Worm (Caenorhabditis elegans) whole organism, young adult: Measurements from ENCODE around the gene acc-2.

Source experiments
- B0019.2 ChIP-seq: fragments of 200-800 bp; sonication (Bioruptor generic); conservative IDR thresholded peaks from 2 replicates; pipeline ENCODE4 v1.3.6; 2022; ENCODE audit warnings: missing genetic modification reagents, missing genetic modification characterization, missing compliant biosample characterization
- B0035.1 ChIP-seq: sonication (generic microtip); optimal IDR thresholded peaks from 2 replicates; lab custom pipeline; 2016; ENCODE audit warnings: missing genetic modification characterization, mild to moderate bottlenecking, missing compliant biosample characterization, missing genotype, missing genetic modification reagents
- B0336.3 ChIP-seq: fragments of 200-800 bp; sonication (Bioruptor generic); IDR thresholded peaks from 2 replicates; pipeline ENCODE4 v1.3.6; 2022; ENCODE audit warnings: missing genetic modification characterization, missing compliant biosample characterization
- F23B12.7 ChIP-seq: sonication (generic microtip); optimal IDR thresholded peaks from 2 replicates; lab custom pipeline; 2017; ENCODE audit warnings: missing genetic modification characterization, mild to moderate bottlenecking, missing compliant biosample characterization, antibody characterized with exemption, moderate library complexity; ENCODE audit not compliant: insufficient read depth
- F37B4.10 ChIP-seq: fragments of 200-800 bp; sonication (Bioruptor generic); IDR thresholded peaks from 2 replicates; pipeline ENCODE4 v1.3.6; 2022; ENCODE audit warnings: missing genetic modification characterization, missing compliant biosample characterization
- Y56A3A.18 ChIP-seq: fragments of 200-800 bp; sonication (Bioruptor generic); IDR thresholded peaks from 2 replicates; pipeline ENCODE4 v1.3.6; 2022; ENCODE audit warnings: missing genetic modification reagents, missing genetic modification characterization, missing compliant biosample characterization
- Y79H2A.3 ChIP-seq: fragments of 200-800 bp; sonication (Bioruptor generic); conservative IDR thresholded peaks from 2 replicates; pipeline ENCODE4 v1.3.6; 2022; ENCODE audit warnings: missing genetic modification reagents, missing genetic modification characterization, missing compliant biosample characterization
- ZK185.1 ChIP-seq: sonication (generic microtip); optimal IDR thresholded peaks from 2 replicates; lab custom pipeline; 2016; ENCODE audit warnings: mild to moderate bottlenecking, missing genetic modification characterization, missing compliant biosample characterization; ENCODE audit not compliant: poor library complexity, severe bottlenecking
- aptf-2 ChIP-seq: fragments of 200-800 bp; sonication (Bioruptor generic); conservative IDR thresholded peaks from 2 replicates; pipeline ENCODE4 v1.3.6; 2022; ENCODE audit warnings: missing genetic modification reagents, missing genetic modification characterization, missing compliant biosample characterization
- aptf-3 ChIP-seq: fragments of 200-800 bp; sonication (Bioruptor generic); IDR thresholded peaks from 2 replicates; pipeline ENCODE4 v1.3.6; 2022; ENCODE audit warnings: missing genetic modification characterization, missing compliant biosample characterization
- attf-5 ChIP-seq: fragments of 200-800 bp; sonication (Bioruptor generic); optimal IDR thresholded peaks from 2 replicates; lab custom pipeline; 2018; ENCODE audit warnings: mild to moderate bottlenecking, missing genetic modification characterization, missing compliant biosample characterization
- bed-1 ChIP-seq: fragments of 200-800 bp; sonication (Bioruptor generic); IDR thresholded peaks from 2 replicates; pipeline ENCODE4 v1.3.6; 2022; ENCODE audit warnings: missing genetic modification reagents, missing genetic modification characterization, missing compliant biosample characterization
- bed-2 ChIP-seq: fragments of 200-800 bp; sonication (Bioruptor generic); IDR thresholded peaks from 2 replicates; pipeline ENCODE4 v1.3.6; 2022; ENCODE audit warnings: missing genetic modification reagents, missing genetic modification characterization, missing compliant biosample characterization
- cebp-2 ChIP-seq: fragments of 200-800 bp; sonication (Bioruptor generic); IDR thresholded peaks from 2 replicates; pipeline ENCODE4 v1.3.6; 2022; ENCODE audit warnings: missing genetic modification characterization, missing compliant biosample characterization
- ceh-91 ChIP-seq: fragments of 200-800 bp; sonication (Bioruptor generic); IDR thresholded peaks from 2 replicates; pipeline ENCODE4 v1.3.6; 2022; ENCODE audit warnings: missing genetic modification reagents, missing genetic modification characterization, missing compliant biosample characterization
- chd-7 ChIP-seq: sonication (generic microtip); optimal IDR thresholded peaks from 2 replicates; lab custom pipeline; 2016; ENCODE audit warnings: mild to moderate bottlenecking, missing genetic modification characterization, moderate library complexity, missing compliant biosample characterization
- dox-1 ChIP-seq: fragments of 200-800 bp; sonication (Bioruptor generic); IDR thresholded peaks from 2 replicates; pipeline ENCODE4 v1.3.6; 2022; ENCODE audit warnings: missing genetic modification reagents, missing genetic modification characterization, missing compliant biosample characterization
- dpff-1 ChIP-seq: sonication (generic microtip); optimal IDR thresholded peaks from 2 replicates; lab custom pipeline; 2017; ENCODE audit warnings: mild to moderate bottlenecking, missing genetic modification characterization, missing compliant biosample characterization
- efl-1 ChIP-seq: fragments of 150-350 bp; optimal IDR thresholded peaks from 2 replicates; lab custom pipeline; 2014; ENCODE audit warnings: missing biosample characterization, missing genetic modification reagents, missing genetic modification characterization
- egl-18 ChIP-seq: fragments of 200-800 bp; sonication (Bioruptor generic); IDR thresholded peaks from 2 replicates; pipeline ENCODE4 v1.3.6; 2022; ENCODE audit warnings: missing genetic modification reagents, missing genetic modification characterization, missing compliant biosample characterization
- hlh-26 ChIP-seq: fragments of 200-800 bp; sonication (Bioruptor generic); conservative IDR thresholded peaks from 2 replicates; pipeline ENCODE4 v1.3.6; 2022; ENCODE audit warnings: missing genetic modification reagents, missing genetic modification characterization, missing compliant biosample characterization
- hsf-1 ChIP-seq: fragments of 200-800 bp; sonication (Bioruptor generic); IDR thresholded peaks from 2 replicates; pipeline ENCODE4 v1.3.6; 2022; ENCODE audit warnings: missing genetic modification reagents, missing genetic modification characterization, missing compliant biosample characterization
- let-526 ChIP-seq: fragments of 200-800 bp; sonication (Bioruptor generic); IDR thresholded peaks from 2 replicates; pipeline ENCODE4 v1.3.6; 2022; ENCODE audit warnings: missing genetic modification reagents, missing genetic modification characterization, missing compliant biosample characterization
- lsl-1 ChIP-seq: fragments of 200-800 bp; sonication (Bioruptor generic); optimal IDR thresholded peaks from 2 replicates; lab custom pipeline; 2018; ENCODE audit warnings: mild to moderate bottlenecking, missing genetic modification characterization, moderate library complexity, missing compliant biosample characterization
- madf-6 ChIP-seq: fragments of 200-800 bp; sonication (Bioruptor generic); IDR thresholded peaks from 2 replicates; pipeline ENCODE4 v1.3.6; 2022; ENCODE audit warnings: missing genetic modification reagents, missing genetic modification characterization, missing compliant biosample characterization
- madf-8 ChIP-seq: fragments of 200-800 bp; sonication (Bioruptor generic); conservative IDR thresholded peaks from 2 replicates; pipeline ENCODE4 v1.3.6; 2022; ENCODE audit warnings: missing genetic modification reagents, missing genetic modification characterization, missing compliant biosample characterization
- mel-28 ChIP-seq: sonication (generic microtip); optimal IDR thresholded peaks from 2 replicates; lab custom pipeline; 2016; ENCODE audit warnings: borderline replicate concordance, mild to moderate bottlenecking, missing genetic modification characterization, missing compliant biosample characterization
- nfya-1 ChIP-seq: sonication (generic microtip); optimal IDR thresholded peaks from 2 replicates; lab custom pipeline; 2017; ENCODE audit warnings: antibody characterized with exemption, missing compliant biosample characterization, missing genetic modification characterization, borderline replicate concordance; ENCODE audit not compliant: insufficient read depth
- nhr-27 ChIP-seq: fragments of 200-800 bp; sonication (Bioruptor generic); optimal IDR thresholded peaks from 2 replicates; lab custom pipeline; 2018; ENCODE audit warnings: mild to moderate bottlenecking, missing genetic modification characterization, moderate library complexity, missing compliant biosample characterization
- nhr-90 ChIP-seq: sonication (generic microtip); optimal IDR thresholded peaks from 2 replicates; lab custom pipeline; 2016; ENCODE audit warnings: missing genotype, mild to moderate bottlenecking, missing genetic modification characterization, missing compliant biosample characterization
- pha-4 ChIP-seq: fragments of 150-350 bp; sonication (generic microtip); optimal IDR thresholded peaks from 2 replicates; lab custom pipeline; 2014; ENCODE audit warnings: missing biosample characterization, missing genetic modification reagents, missing genetic modification characterization
- rpc-1 ChIP-seq, 2 experiments: fragments of 150-350 bp in 1 of 2; sonication (generic microtip) in 1 of 2; optimal IDR thresholded peaks; 2 replicates each; lab custom pipeline; 2014 to 2018; ENCODE audit warnings: missing biosample characterization in 1 of 2, missing genetic modification characterization in 1 of 2, missing genetic modification reagents in 1 of 2, missing genotype in 1 of 2
- sea-2 ChIP-seq: fragments of 200-800 bp; sonication (Bioruptor generic); IDR thresholded peaks from 2 replicates; pipeline ENCODE4 v1.3.6; 2022; ENCODE audit warnings: missing genetic modification characterization, missing compliant biosample characterization
- snpc-1.1 ChIP-seq: sonication (generic microtip); optimal IDR thresholded peaks from 2 replicates; lab custom pipeline; 2017; ENCODE audit warnings: missing genetic modification characterization, mild to moderate bottlenecking, missing compliant biosample characterization, antibody characterized with exemption, moderate library complexity, missing genotype, missing genetic modification reagents; ENCODE audit not compliant: insufficient read depth
- snpc-3.4 ChIP-seq: sonication (generic microtip); optimal IDR thresholded peaks from 2 replicates; lab custom pipeline; 2017; ENCODE audit warnings: missing genetic modification characterization, mild to moderate bottlenecking, missing compliant biosample characterization, antibody characterized with exemption, moderate library complexity, missing genotype, missing genetic modification reagents
- sptf-2 ChIP-seq: fragments of 200-800 bp; sonication (Bioruptor generic); optimal IDR thresholded peaks from 2 replicates; lab custom pipeline; 2018; ENCODE audit warnings: mild to moderate bottlenecking, missing genetic modification characterization, missing compliant biosample characterization
- tbx-9 ChIP-seq: sonication (generic microtip); optimal IDR thresholded peaks from 2 replicates; lab custom pipeline; 2016; ENCODE audit warnings: borderline replicate concordance, missing genetic modification characterization, inconsistent platforms, missing compliant biosample characterization
- tlf-1 ChIP-seq: fragments of 200-800 bp; sonication (Bioruptor generic); optimal IDR thresholded peaks from 2 replicates; lab custom pipeline; 2018; ENCODE audit warnings: mild to moderate bottlenecking, missing genetic modification characterization, missing compliant biosample characterization
- xnd-1 ChIP-seq: sonication (generic microtip); optimal IDR thresholded peaks from 2 replicates; lab custom pipeline; 2016; ENCODE audit warnings: missing genotype, missing genetic modification reagents, missing genetic modification characterization, missing compliant biosample characterization
- zim-3 ChIP-seq: sonication (generic microtip); optimal IDR thresholded peaks from 2 replicates; lab custom pipeline; 2017; ENCODE audit warnings: mild to moderate bottlenecking, missing genetic modification characterization, moderate library complexity, missing compliant biosample characterization
- ztf-18 ChIP-seq: sonication (generic microtip); optimal IDR thresholded peaks from 2 replicates; lab custom pipeline; 2016; ENCODE audit warnings: missing genotype, mild to moderate bottlenecking, missing genetic modification characterization, missing compliant biosample characterization
- ztf-22 ChIP-seq: fragments of 200-800 bp; sonication (Bioruptor generic); optimal IDR thresholded peaks from 2 replicates; lab custom pipeline; 2018; ENCODE audit warnings: mild to moderate bottlenecking, missing genetic modification characterization, moderate library complexity, missing compliant biosample characterization
- ztf-3 ChIP-seq: fragments of 200-800 bp; sonication (Bioruptor generic); optimal IDR thresholded peaks from 2 replicates; lab custom pipeline; 2018; ENCODE audit warnings: mild to moderate bottlenecking, missing genetic modification characterization, missing compliant biosample characterization

Gene acc-2

ce11 chrIV:9021245-9021779, 4.7 kb downstream of the acc-2 start:
- TF ChIP-seq bed-1 (GFP tag; lab: Robert Waterston, UW) (no peak), aptf-2 (GFP tag; lab: Robert Waterston, UW) (no peak), nhr-90 (no peak), egl-18 (GFP tag; lab: Robert Waterston, UW) (no peak), snpc-3.4 (no peak), hlh-26 (no peak), nfya-1 (no peak), pha-4 (tag; lab: Kevin White, UChicago) (no peak), F23B12.7 (tag; lab: Kevin White, UChicago) (no peak), bed-2 (GFP tag; lab: Robert Waterston, UW) (no peak), zim-3 (tag; lab: Kevin White, UChicago) (no peak)

- no peak for TF ChIP-seq Y79H2A.3 (GFP tag; lab: Robert Waterston, UW)
- no peak for TF ChIP-seq dpff-1 (tag; lab: Kevin White, UChicago)
- no peak for TF ChIP-seq sptf-2
- TF ChIP-seq hlh-26, result no peak
- no peak for TF ChIP-seq nhr-90
- no peak for TF ChIP-seq B0035.1 (tag; lab: Kevin White, UChicago)
- TF ChIP-seq dox-1, result no peak
- no peak for TF ChIP-seq let-526 (GFP tag; lab: Robert Waterston, UW)
- no peak for TF ChIP-seq lsl-1
- TF ChIP-seq attf-5, result no peak
- TF ChIP-seq madf-6, result no peak
- TF ChIP-seq efl-1, result no peak
- TF ChIP-seq ztf-18 (tag; lab: Kevin White, UChicago), result no peak
- TF ChIP-seq, all 124 proteins: peak for 0
Observed at ce11 chrIV:9032550-9032949, 16.0 kb downstream of the acc-2 start, which contains the start of gene C53D6.6. Gene C53D6.6 (minus strand): TSS chrIV:9032667.

ce11 chrIV:9034340-9034739, 17.8 kb downstream of the acc-2 start, which contains the start of gene C53D6.10:
Gene C53D6.10 (minus strand): TSS chrIV:9034440.
- TF ChIP-seq nhr-27 (tag; lab: Kevin White, UChicago), result no peak
- no peak for TF ChIP-seq B0035.1 (tag; lab: Kevin White, UChicago)
- no peak for TF ChIP-seq tbx-9
- no peak for TF ChIP-seq tlf-1
- no peak for TF ChIP-seq chd-7 (tag; lab: Kevin White, UChicago)
- no peak for TF ChIP-seq aptf-3 (GFP tag; lab: Robert Waterston, UW)
- TF ChIP-seq madf-8, result no peak

ce11 chrIV:9037063-9037462, 20.5 kb downstream of the acc-2 start, which contains the start of gene C53D6.7:
Gene C53D6.7 (minus strand): TSS chrIV:9037163.
- no peak for TF ChIP-seq Y56A3A.18 (GFP tag; lab: Robert Waterston, UW)
- no peak for TF ChIP-seq B0336.3 (GFP tag; lab: Robert Waterston, UW)
- no peak for TF ChIP-seq F37B4.10 (GFP tag; lab: Robert Waterston, UW)
- no peak for TF ChIP-seq B0019.2 (GFP tag; lab: Robert Waterston, UW)
- TF ChIP-seq mel-28 (tag; lab: Kevin White, UChicago), result no peak

- TF ChIP-seq Y56A3A.18 (GFP tag; lab: Robert Waterston, UW) (no peak), Y79H2A.3 (GFP tag; lab: Robert Waterston, UW) (no peak), ceh-91 (no peak), hsf-1 (GFP tag; lab: Robert Waterston, UW) (no peak), rpc-1 (optimal IDR thresholded peaks at IDR 0.05; lab: Kevin White, UChicago) (no peak), rpc-1 (tag; optimal IDR thresholded peaks at IDR 0.05; lab: Kevin White, UChicago) (no peak), snpc-1.1 (tag; lab: Kevin White, UChicago) (no peak), aptf-3 (GFP tag; lab: Robert Waterston, UW) (no peak), ztf-22 (GFP tag; lab: Kevin White, UChicago) (no peak), sea-2 (GFP tag; lab: Robert Waterston, UW) (no peak), cebp-2 (GFP tag; lab: Robert Waterston, UW) (no peak), xnd-1 (no peak), ztf-3 (GFP tag; lab: Kevin White, UChicago) (no peak), ZK185.1 (tag; lab: Kevin White, UChicago) (no peak)
Observed at ce11 chrIV:9040393-9040792, 23.8 kb downstream of the acc-2 start, which contains the start of gene Y73F4A.3. Gene Y73F4A.3 (minus strand): TSS chrIV:9040493.
